Fruit fly (Drosophila melanogaster) whole organism: Measurements from ENCODE around the gene CG4009.

Source experiments
- CG8478 ChIP-seq: fragments of >200 bp; optimal IDR thresholded peaks from 2 replicates; lab custom pipeline; 2018; ENCODE audit warnings: inconsistent platforms
- pan ChIP-seq: fragments of >200 bp; optimal IDR thresholded peaks from 2 replicates; lab custom pipeline; 2017

DNA sequence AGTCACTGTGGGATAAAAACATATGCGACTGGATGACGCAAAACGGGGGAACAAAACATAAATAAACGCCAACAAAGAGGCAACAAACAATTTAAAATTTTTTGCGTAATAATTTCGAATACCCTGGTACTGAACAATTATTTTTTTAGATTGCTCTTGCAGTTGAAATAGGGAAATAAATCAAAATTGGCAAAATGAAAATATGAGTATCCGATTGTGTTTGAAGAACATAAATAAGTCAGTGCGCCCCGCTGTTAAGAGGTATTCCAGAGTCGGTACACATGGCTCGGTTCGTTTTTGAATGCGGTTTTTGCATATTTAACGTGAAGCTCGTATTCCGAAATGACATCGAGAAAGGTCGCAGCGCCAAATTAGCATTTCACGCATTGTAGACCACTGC, 50.3 kb downstream of the CG4009 start:
- no peak for TF ChIP-seq CG8478 (lab: Kevin White, UChicago)
- TF ChIP-seq pan (lab: Kevin White, UChicago): peak; percentile 84
